Fruit fly (Drosophila melanogaster) whole organism, embryonic: ENCODE measurements around the gene Klp67A.

ENCODE experiments used
- CG11723 ChIP-seq: fragments of 200-800 bp; sonication (Bioruptor generic); optimal IDR thresholded peaks from 2 replicates; lab custom pipeline; 2017; ENCODE audit warnings: missing biosample characterization, mild to moderate bottlenecking, missing genetic modification characterization
- CG12071 ChIP-seq: fragments of 200-800 bp; sonication (Bioruptor generic); optimal IDR thresholded peaks from 3 replicates; lab custom pipeline; 2018; ENCODE audit warnings: missing biosample characterization, mild to moderate bottlenecking, missing genetic modification characterization
- CG12659 ChIP-seq: fragments of 200-800 bp; sonication (Bioruptor generic); optimal IDR thresholded peaks from 3 replicates; lab custom pipeline; 2017; ENCODE audit warnings: mild to moderate bottlenecking, missing biosample characterization, missing genetic modification reagents, missing genetic modification characterization
- CG13287 ChIP-seq: fragments of 200-800 bp; sonication (Bioruptor generic); IDR thresholded peaks from 2 replicates; pipeline ENCODE4 v1.3.6; 2022; ENCODE audit warnings: missing biosample characterization, missing genetic modification characterization; ENCODE audit not compliant: partially characterized antibody
- CG13624 ChIP-seq: fragments of 200-800 bp; sonication (Bioruptor generic); optimal IDR thresholded peaks from 2 replicates; lab custom pipeline; 2016; ENCODE audit warnings: missing biosample characterization, missing genetic modification characterization
- CG14710 ChIP-seq: fragments of 200-800 bp; sonication (Bioruptor generic); optimal IDR thresholded peaks from 3 replicates; lab custom pipeline; 2019; ENCODE audit warnings: missing biosample characterization, mild to moderate bottlenecking, missing genetic modification characterization, moderate library complexity
- CG15514 ChIP-seq: fragments of 200-800 bp; sonication (Bioruptor generic); optimal IDR thresholded peaks from 3 replicates; lab custom pipeline; 2017; ENCODE audit warnings: missing biosample characterization, missing genetic modification characterization, mild to moderate bottlenecking, moderate library complexity, missing genetic modification reagents
- CG1602 ChIP-seq: fragments of 200-800 bp; sonication (Bioruptor generic); optimal IDR thresholded peaks from 3 replicates; lab custom pipeline; 2016; ENCODE audit warnings: missing biosample characterization, missing genetic modification characterization
- CG18262 ChIP-seq: fragments of 200-800 bp; optimal IDR thresholded peaks from 3 replicates; lab custom pipeline; 2019; ENCODE audit warnings: missing biosample characterization, mild to moderate bottlenecking, missing genetic modification characterization, moderate library complexity
- CG18764 ChIP-seq: fragments of 200-800 bp; sonication (Bioruptor generic); optimal IDR thresholded peaks from 3 replicates; lab custom pipeline; 2016; ENCODE audit warnings: missing biosample characterization, missing genetic modification characterization
- CG2129 ChIP-seq: fragments of 200-800 bp; sonication (Bioruptor generic); IDR thresholded peaks from 2 replicates; pipeline ENCODE4 v1.3.6; 2022; ENCODE audit warnings: missing biosample characterization, missing genetic modification characterization; ENCODE audit not compliant: partially characterized antibody
- CG3163 ChIP-seq: fragments of 200-800 bp; sonication (Bioruptor generic); optimal IDR thresholded peaks from 3 replicates; lab custom pipeline; 2016; ENCODE audit warnings: missing biosample characterization, missing genetic modification characterization
- CG4617 ChIP-seq: fragments of 200-800 bp; sonication (Bioruptor generic); optimal IDR thresholded peaks from 3 replicates; lab custom pipeline; 2016; ENCODE audit warnings: missing biosample characterization, missing genetic modification characterization, borderline replicate concordance
- CG7372 ChIP-seq: fragments of 200-800 bp; sonication (Bioruptor generic); IDR thresholded peaks from 2 replicates; pipeline ENCODE4 v1.3.6; 2022; ENCODE audit warnings: missing biosample characterization, missing genetic modification characterization
- CG9215 ChIP-seq: fragments of 200-800 bp; sonication (Bioruptor generic); IDR thresholded peaks from 2 replicates; pipeline ENCODE4 v1.3.6; 2022; ENCODE audit warnings: missing biosample characterization, missing genetic modification characterization
- CrebB ChIP-seq: fragments of 200-800 bp; sonication (Bioruptor generic); optimal IDR thresholded peaks from 3 replicates; lab custom pipeline; 2018; ENCODE audit warnings: missing biosample characterization, mild to moderate bottlenecking, missing genetic modification characterization
- D ChIP-seq, 2 experiments: fragments of 200-800 bp in 1 of 2; fragments of >200 bp in 1 of 2; sonication (Bioruptor generic) in 1 of 2; optimal IDR thresholded peaks; 2 replicates in 1 of 2; 3 replicates in 1 of 2; lab custom pipeline; 2017; ENCODE audit warnings: mild to moderate bottlenecking in 1 of 2, missing biosample characterization in 1 of 2, missing genetic modification characterization in 1 of 2, missing genetic modification reagents in 1 of 2
- Dll ChIP-seq: fragments of 200-800 bp; sonication (Bioruptor generic); IDR thresholded peaks from 4 replicates; pipeline ENCODE4 v1.3.6; 2022; ENCODE audit warnings: missing biosample characterization, missing genetic modification characterization; ENCODE audit not compliant: partially characterized antibody
- Dp ChIP-seq: fragments of 200-800 bp; sonication (Bioruptor generic); optimal IDR thresholded peaks from 2 replicates; lab custom pipeline; 2018; ENCODE audit warnings: missing biosample characterization, mild to moderate bottlenecking, missing genetic modification characterization, moderate library complexity
- Fer3 ChIP-seq: fragments of 200-800 bp; sonication (Bioruptor generic); optimal IDR thresholded peaks from 2 replicates; lab custom pipeline; 2018; ENCODE audit warnings: missing biosample characterization, mild to moderate bottlenecking, missing genetic modification characterization, moderate library complexity
- HmgD ChIP-seq: fragments of 200-800 bp; sonication (Bioruptor generic); optimal IDR thresholded peaks from 3 replicates; lab custom pipeline; 2016; ENCODE audit warnings: missing biosample characterization, missing genetic modification characterization
- Hr3 ChIP-seq: fragments of 200-800 bp; sonication (Bioruptor generic); optimal IDR thresholded peaks from 3 replicates; lab custom pipeline; 2016; ENCODE audit warnings: missing biosample characterization, missing genetic modification characterization
- Hr39 ChIP-seq: fragments of >200 bp; optimal IDR thresholded peaks from 2 replicates; lab custom pipeline; 2017
- MBD-R2 ChIP-seq: fragments of 200-800 bp; sonication (Bioruptor generic); IDR thresholded peaks from 2 replicates; pipeline ENCODE4 v1.3.6; 2022; ENCODE audit warnings: missing biosample characterization, missing genetic modification characterization
- Mrtf ChIP-seq: fragments of 200-800 bp; sonication (Bioruptor generic); IDR thresholded peaks from 3 replicates; pipeline ENCODE4 v1.3.6; 2022; ENCODE audit warnings: missing biosample characterization, missing genetic modification characterization
- NC2β ChIP-seq: fragments of 200-800 bp; sonication (Bioruptor generic); optimal IDR thresholded peaks from 2 replicates; lab custom pipeline; 2016; ENCODE audit warnings: missing biosample characterization, missing genetic modification characterization
- NK7.1 ChIP-seq: fragments of 200-800 bp; sonication (Bioruptor generic); optimal IDR thresholded peaks from 3 replicates; lab custom pipeline; 2016; ENCODE audit warnings: missing biosample characterization, missing genetic modification characterization
- Opbp ChIP-seq: fragments of 200-800 bp; sonication (Bioruptor generic); IDR thresholded peaks from 3 replicates; pipeline ENCODE4 v1.3.6; 2022; ENCODE audit warnings: missing biosample characterization, missing genetic modification characterization; ENCODE audit not compliant: partially characterized antibody
- Six4 ChIP-seq: fragments of 200-800 bp; sonication (Bioruptor generic); optimal IDR thresholded peaks from 2 replicates; lab custom pipeline; 2016; ENCODE audit warnings: missing biosample characterization, missing genetic modification characterization
- Sox100B ChIP-seq: fragments of 200-800 bp; sonication (Bioruptor generic); optimal IDR thresholded peaks from 3 replicates; lab custom pipeline; 2018; ENCODE audit warnings: missing biosample characterization, mild to moderate bottlenecking, missing genetic modification characterization
- Usf ChIP-seq: fragments of 200-800 bp; sonication (Bioruptor generic); optimal IDR thresholded peaks from 2 replicates; lab custom pipeline; 2017; ENCODE audit warnings: missing genotype, missing biosample characterization, missing genetic modification characterization
- cato ChIP-seq: fragments of 200-800 bp; sonication (Bioruptor generic); optimal IDR thresholded peaks from 2 replicates; lab custom pipeline; 2016; ENCODE audit warnings: missing biosample characterization, missing genetic modification characterization, borderline replicate concordance
- chif ChIP-seq, 2 experiments: fragments of 200-800 bp; sonication (Bioruptor generic); optimal IDR thresholded peaks; 3 replicates each; lab custom pipeline; 2016; ENCODE audit warnings: missing biosample characterization in 2 of 2, missing genetic modification characterization in 2 of 2
- chinmo ChIP-seq: fragments of 200-800 bp; sonication (Bioruptor generic); IDR thresholded peaks from 4 replicates; pipeline ENCODE4 v1.3.6; 2022; ENCODE audit warnings: missing biosample characterization, missing genetic modification characterization; ENCODE audit not compliant: partially characterized antibody
- crp ChIP-seq, 2 experiments: fragments of 200-800 bp; sonication (Bioruptor generic); optimal IDR thresholded peaks; 2 replicates in 1 of 2; 3 replicates in 1 of 2; lab custom pipeline; 2017; ENCODE audit warnings: missing biosample characterization in 2 of 2, missing genetic modification characterization in 2 of 2, mild to moderate bottlenecking in 1 of 2, moderate library complexity in 1 of 2
- cwo ChIP-seq: fragments of 200-800 bp; sonication (Bioruptor generic); optimal IDR thresholded peaks from 3 replicates; lab custom pipeline; 2017; ENCODE audit warnings: missing biosample characterization, missing genetic modification characterization, mild to moderate bottlenecking, moderate library complexity, missing genetic modification reagents
- dan ChIP-seq: fragments of 200-800 bp; sonication (Bioruptor generic); IDR thresholded peaks from 2 replicates; pipeline ENCODE4 v1.3.6; 2022; ENCODE audit warnings: missing biosample characterization, missing genetic modification characterization
- dati ChIP-seq: fragments of 200-800 bp; sonication (Bioruptor generic); IDR thresholded peaks from 2 replicates; pipeline ENCODE4 v1.3.6; 2022; ENCODE audit warnings: missing biosample characterization, missing genetic modification characterization
- ham ChIP-seq: fragments of 200-800 bp; sonication (Bioruptor generic); IDR thresholded peaks from 2 replicates; pipeline ENCODE4 v1.3.6; 2022; ENCODE audit warnings: missing biosample characterization, missing genetic modification characterization
- her ChIP-seq: fragments of 200-800 bp; sonication (Bioruptor generic); optimal IDR thresholded peaks from 2 replicates; lab custom pipeline; 2016; ENCODE audit warnings: missing biosample characterization, missing genetic modification characterization
- ind ChIP-seq: fragments of 200-800 bp; sonication (Bioruptor generic); optimal IDR thresholded peaks from 3 replicates; lab custom pipeline; 2016; ENCODE audit warnings: missing biosample characterization, missing genetic modification characterization
- onecut ChIP-seq: fragments of 200-800 bp; sonication (Bioruptor generic); IDR thresholded peaks from 2 replicates; pipeline ENCODE4 v1.3.6; 2022; ENCODE audit warnings: missing biosample characterization, missing genetic modification characterization
- pita ChIP-seq: fragments of 200-800 bp; sonication (Bioruptor generic); optimal IDR thresholded peaks from 2 replicates; lab custom pipeline; 2017; ENCODE audit warnings: missing biosample characterization, mild to moderate bottlenecking, missing genetic modification characterization
- prd ChIP-seq, 3 experiments: fragments of >200 bp in 2 of 3; fragments of 200-800 bp in 1 of 3; sonication (Bioruptor generic) in 1 of 3; optimal IDR thresholded peaks in 2 of 3; IDR thresholded peaks in 1 of 3; 2 replicates in 2 of 3; 3 replicates in 1 of 3; pipeline versions ENCODE4 v1.3.6 to Lab custom; 2017 to 2022; ENCODE audit warnings: missing biosample characterization in 1 of 3, missing genetic modification characterization in 1 of 3
- sna ChIP-seq: fragments of 200-800 bp; sonication (Bioruptor generic); IDR thresholded peaks from 2 replicates; pipeline ENCODE4 v1.3.6; 2022; ENCODE audit warnings: missing biosample characterization, missing genetic modification characterization; ENCODE audit not compliant: partially characterized antibody
- stwl ChIP-seq: fragments of 200-800 bp; sonication (Bioruptor generic); optimal IDR thresholded peaks from 3 replicates; lab custom pipeline; 2018; ENCODE audit warnings: missing biosample characterization, mild to moderate bottlenecking, missing genetic modification characterization, moderate library complexity
- sug ChIP-seq: fragments of 200-800 bp; optimal IDR thresholded peaks from 2 replicates; lab custom pipeline; 2019; ENCODE audit warnings: missing biosample characterization, mild to moderate bottlenecking, missing genetic modification characterization, moderate library complexity
- tna ChIP-seq: fragments of 200-800 bp; sonication (Bioruptor generic); IDR thresholded peaks from 2 replicates; pipeline ENCODE4 v1.3.6; 2022; ENCODE audit warnings: missing biosample characterization, missing genetic modification characterization; ENCODE audit not compliant: partially characterized antibody
- tup ChIP-seq: fragments of 200-800 bp; sonication (Bioruptor generic); optimal IDR thresholded peaks from 2 replicates; lab custom pipeline; 2016; ENCODE audit warnings: missing biosample characterization, mild to moderate bottlenecking, missing genetic modification characterization, moderate library complexity
- yki ChIP-seq: fragments of >200 bp; optimal IDR thresholded peaks from 3 replicates; lab custom pipeline; 2018

The Klp67A gene

dm6 chr3L:9358713-9359040 lies 8.2 kb downstream of the Klp67A start, which contains the start of the genes UGP and Svip (continued):
- TF ChIP-seq pita (GFP tag; lab: Kevin White, UChicago) (no peak), Opbp (GFP tag; lab: Robert Waterston, UW) (no peak), tup (no peak), CrebB (tag; lab: Kevin White, UChicago) (no peak), CG12071 (GFP tag; lab: Kevin White, UChicago) (no peak), yki (lab: Kevin White, UChicago) (no peak), D (optimal IDR thresholded peaks at IDR 0.05; lab: Kevin White, UChicago) (no peak), D (GFP tag; optimal IDR thresholded peaks at IDR 0.05; lab: Kevin White, UChicago) (no peak), ind (GFP tag; lab: Kevin White, UChicago) (no peak), CG2129 (GFP tag; lab: Robert Waterston, UW) (no peak), CG18262 (tag; lab: Kevin White, UChicago) (no peak), stwl (tag; lab: Kevin White, UChicago) (peak; percentile 16), dati (GFP tag; lab: Robert Waterston, UW) (no peak), ham (GFP tag; lab: Robert Waterston, UW) (no peak), Hr39 (lab: Kevin White, UChicago) (no peak), MBD-R2 (GFP tag; lab: Robert Waterston, UW) (peak; percentile 51; the same call in 1 of the 2 replicates), dan (no peak), CG11723 (GFP tag; lab: Kevin White, UChicago) (no peak), Hr3 (no peak), chif (GFP tag; optimal IDR thresholded peaks at IDR 0.05; lab: Kevin White, UChicago) (no peak), CG7372 (GFP tag; lab: Robert Waterston, UW) (no peak), HmgD (GFP tag; lab: Kevin White, UChicago) (no peak), prd (optimal IDR thresholded peaks at IDR 0.05; lab: Kevin White, UChicago) (no peak), prd (GFP tag; IDR thresholded peaks at IDR 0.05; lab: Robert Waterston, UW) (no peak), cwo (GFP tag; lab: Kevin White, UChicago) (no peak), CG9215 (no peak), crp (GFP tag; optimal IDR thresholded peaks at IDR 0.05; lab: Kevin White, UChicago) (peak; percentile 77 to 95), sna (GFP tag; lab: Robert Waterston, UW) (0 out of 2 replicates have a peak, but pooled peaks have one; percentile 20), CG13287 (GFP tag; lab: Robert Waterston, UW) (peak; percentile 29), NK7.1 (GFP tag; lab: Kevin White, UChicago) (no peak), chinmo (GFP tag; lab: Robert Waterston, UW) (0 out of 4 replicates have a peak, but pooled peaks have one; percentile 57), Mrtf (GFP tag; lab: Robert Waterston, UW) (no peak), Fer3 (peak; percentile 13), Sox100B (GFP tag; lab: Kevin White, UChicago) (no peak), NC2β (GFP tag; lab: Kevin White, UChicago) (no peak), Usf (GFP tag; lab: Kevin White, UChicago) (no peak), Dll (GFP tag; lab: Robert Waterston, UW) (peak; percentile 28; the same call in 1 of the 4 replicates), onecut (GFP tag; lab: Robert Waterston, UW) (no peak), CG1602 (no peak), CG4617 (GFP tag; lab: Kevin White, UChicago) (peak; percentile 52), tna (GFP tag; lab: Robert Waterston, UW) (no peak), CG3163 (GFP tag; lab: Kevin White, UChicago) (no peak), sug (tag; lab: Kevin White, UChicago) (peak; percentile 3), her (GFP tag; lab: Kevin White, UChicago) (peak; percentile 1), CG15514 (peak; percentile 39), Dp (peak; percentile 21), CG12659 (GFP tag; lab: Kevin White, UChicago) (peak; percentile 17), CG13624 (no peak), CG18764 (GFP tag; lab: Kevin White, UChicago) (no peak), Six4 (GFP tag; lab: Kevin White, UChicago) (no peak), CG14710 (tag; lab: Kevin White, UChicago) (no peak), cato (GFP tag; lab: Kevin White, UChicago) (no peak)
